Worm (Caenorhabditis elegans): ENCODE results near the gene ggtb-1.

Gene ggtb-1

ce11 chrIII:7162065-7162762, 28.6 kb downstream of the ggtb-1 start, which contains the start of the genes syf-2 and K04G7.1 (continued):
- TF ChIP-seq K12H6.12 (tag; optimal IDR thresholded peaks at IDR 0.05) (peak; percentile 73), ztf-22 (GFP tag; optimal IDR thresholded peaks at IDR 0.05) (peak; percentile 7), lir-1 (GFP tag; conservative IDR thresholded peaks at IDR 0.05) (peak; percentile 85), ztf-3 (GFP tag; optimal IDR thresholded peaks at IDR 0.05) (no peak), Y79H2A.3 (GFP tag; conservative IDR thresholded peaks at IDR 0.05) (0 out of 2 replicates have a peak, but pooled peaks have one; percentile 64), lsy-27 (tag; optimal IDR thresholded peaks at IDR 0.05; ENCODE audit: borderline replicate concordance, insufficient read depth) (no peak), atf-7 (tag; optimal IDR thresholded peaks at IDR 0.05) (peak; percentile 35), mxl-1 (tag; optimal IDR thresholded peaks at IDR 0.05) (no peak), attf-3 (GFP tag; conservative IDR thresholded peaks at IDR 0.05) (peak; percentile 79), efl-1 (GFP tag; optimal IDR thresholded peaks at IDR 0.05) (peak; percentile 82), rcor-1 (GFP tag; IDR thresholded peaks at IDR 0.05) (peak; percentile 88), sea-2 (GFP tag; IDR thresholded peaks at IDR 0.05) (no peak), repo-1 (tag; optimal IDR thresholded peaks at IDR 0.05) (peak; percentile 1), tlf-1 (GFP tag; optimal IDR thresholded peaks at IDR 0.05) (peak; percentile 89), nhr-179 (tag; optimal IDR thresholded peaks at IDR 0.05) (no peak), C06A6.2 (GFP tag; conservative IDR thresholded peaks at IDR 0.05) (peak; percentile 73; the same call in 1 of the 2 replicates), nhr-90 (tag; optimal IDR thresholded peaks at IDR 0.05) (no peak), hmg-1.2 (GFP tag; IDR thresholded peaks at IDR 0.05) (peak; percentile 73), snpc-1.3 (tag; optimal IDR thresholded peaks at IDR 0.05; ENCODE audit: insufficient read depth) (peak; percentile 76), F52B5.7 (tag; optimal IDR thresholded peaks at IDR 0.05) (no peak), somi-1 (GFP tag; optimal IDR thresholded peaks at IDR 0.05) (peak; percentile 12), dox-1 (GFP tag; IDR thresholded peaks at IDR 0.05) (peak; percentile 95), F49E8.2 (tag; optimal IDR thresholded peaks at IDR 0.05; ENCODE audit: insufficient read depth) (peak; percentile 28), rec-8 (tag; optimal IDR thresholded peaks at IDR 0.05) (no peak), nhr-80 (tag; optimal IDR thresholded peaks at IDR 0.05) (peak; percentile 68), ekl-4 (GFP tag; IDR thresholded peaks at IDR 0.05) (peak; percentile 94), mcd-1 (GFP tag; IDR thresholded peaks at IDR 0.05) (peak; percentile 93), hrde-1 (tag; optimal IDR thresholded peaks at IDR 0.05; ENCODE audit: borderline replicate concordance) (peak; percentile 4), ceh-79 (tag; optimal IDR thresholded peaks at IDR 0.05) (no peak), cebp-1 (GFP tag; IDR thresholded peaks at IDR 0.05) (peak; percentile 69), cebp-1 (tag; optimal IDR thresholded peaks at IDR 0.05) (peak; percentile 87), F33H1.4 (GFP tag; IDR thresholded peaks at IDR 0.05) (peak; percentile 80), hlh-26 (GFP tag; conservative IDR thresholded peaks at IDR 0.05) (no peak), ceh-58 (GFP tag; IDR thresholded peaks at IDR 0.05) (no peak), die-1 (tag; optimal IDR thresholded peaks at IDR 0.05) (no peak), hsf-1 (GFP tag; IDR thresholded peaks at IDR 0.05) (peak; percentile 62; the same call in 1 of the 2 replicates), gei-17 (GFP tag; optimal IDR thresholded peaks at IDR 0.05) (peak; percentile 26), attf-5 (GFP tag; optimal IDR thresholded peaks at IDR 0.05) (peak; percentile 97), madf-8 (GFP tag; conservative IDR thresholded peaks at IDR 0.05) (peak; percentile 31; the same call in 1 of the 2 replicates), ceh-100 (GFP tag; IDR thresholded peaks at IDR 0.05) (peak; percentile 55; the same call in 1 of the 2 replicates), unc-62 (GFP tag; optimal IDR thresholded peaks at IDR 0.05) (peak; percentile 20), madf-3 (GFP tag; IDR thresholded peaks at IDR 0.05) (peak; percentile 100), B0261.1 (tag; optimal IDR thresholded peaks at IDR 0.05) (no peak), lin-40 (tag; optimal IDR thresholded peaks at IDR 0.05) (peak; percentile 79), chd-7 (tag; optimal IDR thresholded peaks at IDR 0.05) (peak; percentile 31), ztf-28 (GFP tag; IDR thresholded peaks at IDR 0.05) (no peak), lsl-1 (GFP tag; optimal IDR thresholded peaks at IDR 0.05) (peak; percentile 80)
